Fruit fly (Drosophila melanogaster): ENCODE data around the gene CG14989.

The CG14989 gene

dm6 chr3L:4044497-4044896 lies 42.9 kb upstream of the CG14989 start (continued):
- TF ChIP-seq CG3281 (GFP tag; optimal IDR thresholded peaks at IDR 0.05) (no peak), CG17802 (tag; optimal IDR thresholded peaks at IDR 0.05) (no peak), CG18262 (tag; optimal IDR thresholded peaks at IDR 0.05) (no peak), phol (tag; optimal IDR thresholded peaks at IDR 0.05) (peak; percentile 2), CG2889 (GFP tag; IDR thresholded peaks at IDR 0.05) (no peak), ems (GFP tag; optimal IDR thresholded peaks at IDR 0.05) (no peak), CG3065 (GFP tag; optimal IDR thresholded peaks at IDR 0.05) (no peak), CG7928 (GFP tag; optimal IDR thresholded peaks at IDR 0.05) (no peak), CG7372 (GFP tag; IDR thresholded peaks at IDR 0.05) (peak; percentile 31; the same call in 1 of the 2 replicates), tna (GFP tag; IDR thresholded peaks at IDR 0.05; ENCODE audit: partially characterized antibody) (no peak), Hr39 (optimal IDR thresholded peaks at IDR 0.05) (no peak), CG2875 (GFP tag; optimal IDR thresholded peaks at IDR 0.05) (no peak), CG8388 (GFP tag; optimal IDR thresholded peaks at IDR 0.05) (no peak), CG3407 (GFP tag; optimal IDR thresholded peaks at IDR 0.05) (no peak), Dfd (GFP tag; optimal IDR thresholded peaks at IDR 0.05) (no peak), CG10274 (GFP tag; optimal IDR thresholded peaks at IDR 0.05) (no peak), CG10366 (GFP tag; IDR thresholded peaks at IDR 0.05) (peak; percentile 49), HLH54F (GFP tag; optimal IDR thresholded peaks at IDR 0.05) (no peak), Oli (tag; optimal IDR thresholded peaks at IDR 0.05) (peak; percentile 32), ab (GFP tag; optimal IDR thresholded peaks at IDR 0.05) (no peak), CG3163 (GFP tag; optimal IDR thresholded peaks at IDR 0.05) (no peak), eyg (GFP tag; optimal IDR thresholded peaks at IDR 0.05) (no peak), tap (tag; optimal IDR thresholded peaks at IDR 0.05) (no peak), CG10147 (GFP tag; optimal IDR thresholded peaks at IDR 0.05) (no peak), fru (optimal IDR thresholded peaks at IDR 0.05) (no peak), gcm (GFP tag; optimal IDR thresholded peaks at IDR 0.05) (no peak), CG6683 (GFP tag; optimal IDR thresholded peaks at IDR 0.05) (no peak), CG16815 (GFP tag; optimal IDR thresholded peaks at IDR 0.05) (no peak), CG4404 (GFP tag; IDR thresholded peaks at IDR 0.05) (no peak), unpg (GFP tag; optimal IDR thresholded peaks at IDR 0.05) (peak; percentile 29), HmgZ (tag; optimal IDR thresholded peaks at IDR 0.05) (no peak), zfh2 (GFP tag; optimal IDR thresholded peaks at IDR 0.05) (no peak), ind (GFP tag; optimal IDR thresholded peaks at IDR 0.05) (no peak), grau (tag; optimal IDR thresholded peaks at IDR 0.05) (peak; percentile 18), sc (optimal IDR thresholded peaks at IDR 0.05) (no peak), sc (GFP tag; optimal IDR thresholded peaks at IDR 0.05) (no peak), CG6272 (GFP tag; IDR thresholded peaks at IDR 0.05) (no peak), ato (GFP tag; IDR thresholded peaks at IDR 0.05; ENCODE audit: partially characterized antibody) (no peak), ara (GFP tag; IDR thresholded peaks at IDR 0.05) (no peak), CG7839 (tag; optimal IDR thresholded peaks at IDR 0.05) (peak; percentile 14), CG15269 (tag; optimal IDR thresholded peaks at IDR 0.05) (peak; percentile 29), CG10267 (tag; optimal IDR thresholded peaks at IDR 0.05) (no peak), Ets65A (GFP tag) (no peak), Hey (tag; optimal IDR thresholded peaks at IDR 0.05) (no peak), lov (optimal IDR thresholded peaks at IDR 0.05) (no peak), lov (GFP tag; IDR thresholded peaks at IDR 0.05) (no peak), ac (GFP tag; optimal IDR thresholded peaks at IDR 0.05) (no peak), CG1792 (GFP tag; optimal IDR thresholded peaks at IDR 0.05) (no peak), Gug (GFP tag; IDR thresholded peaks at IDR 0.05) (no peak), br (optimal IDR thresholded peaks at IDR 0.05) (no peak), cg (GFP tag; optimal IDR thresholded peaks at IDR 0.05) (no peak), Spps (tag; optimal IDR thresholded peaks at IDR 0.05) (no peak), chn (GFP tag; optimal IDR thresholded peaks at IDR 0.05) (no peak), grn (GFP tag; optimal IDR thresholded peaks at IDR 0.05) (no peak)

Measured in whole organism, embryonic.